Worm (Caenorhabditis elegans) whole organism, midembryonic: ENCODE data around the gene che-2.

Experiments
- T22C8.4 ChIP-seq: fragments of 200-800 bp; sonication (Bioruptor generic); IDR thresholded peaks from 2 replicates; pipeline ENCODE4 v1.3.6; 2022; ENCODE audit warnings: missing genetic modification characterization, missing compliant biosample characterization
- flt-1 ChIP-seq: fragments of 200-800 bp; sonication (Bioruptor generic); IDR thresholded peaks from 2 replicates; pipeline ENCODE4 v1.3.6; 2022; ENCODE audit warnings: missing genetic modification characterization, missing compliant biosample characterization
- med-1 ChIP-seq: sonication (generic microtip); optimal IDR thresholded peaks from 2 replicates; lab custom pipeline; 2017; ENCODE audit warnings: missing genetic modification characterization, mild to moderate bottlenecking, missing compliant biosample characterization, antibody characterized with exemption, missing genetic modification reagents; ENCODE audit not compliant: insufficient read depth
- tab-1 ChIP-seq: fragments of 200-800 bp; sonication (Bioruptor generic); IDR thresholded peaks from 2 replicates; pipeline ENCODE4 v1.3.6; 2022; ENCODE audit warnings: missing genetic modification characterization, missing compliant biosample characterization
- ztf-23 ChIP-seq: fragments of 200-800 bp; sonication (Bioruptor generic); IDR thresholded peaks from 2 replicates; pipeline ENCODE4 v1.3.6; 2022; ENCODE audit warnings: missing genetic modification reagents, missing genetic modification characterization, missing compliant biosample characterization

DNA sequence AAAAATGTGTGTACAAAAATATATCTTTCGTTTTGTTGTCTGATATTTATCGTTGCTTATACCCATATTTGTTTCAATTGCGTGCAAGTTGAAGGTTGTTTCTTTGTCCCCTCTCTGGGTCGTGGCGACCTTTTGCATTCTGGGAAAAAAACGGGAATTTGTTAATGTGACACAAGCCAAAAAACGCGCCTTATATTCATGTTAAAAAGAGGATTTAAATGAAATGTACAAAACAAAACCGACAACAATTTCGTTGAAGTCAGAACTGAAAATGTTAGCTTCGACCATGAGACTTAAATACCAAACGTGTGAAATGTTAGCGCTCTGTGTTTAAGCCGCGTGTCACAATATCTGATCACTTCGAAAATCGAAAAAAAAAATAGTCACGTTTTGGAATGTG is 43.2 kb downstream of the che-2 start:
- no peak for TF ChIP-seq flt-1
- no peak for TF ChIP-seq med-1 (GFP tag; lab: Kevin White, UChicago)
- no peak for TF ChIP-seq ztf-23 (GFP tag; lab: Robert Waterston, UW)
- TF ChIP-seq tab-1 (GFP tag; lab: Robert Waterston, UW), result no peak
- TF ChIP-seq T22C8.4, result no peak
